Worm (Caenorhabditis elegans) whole organism, late embryonic: ENCODE measurements around the gene cpg-9.
A peak's percentile ranks its signal among the peaks of the same experiment; 100 is the strongest.

Source experiments
- C08G9.2 ChIP-seq: sonication (generic microtip); optimal IDR thresholded peaks from 2 replicates; lab custom pipeline; 2016; ENCODE audit warnings: mild to moderate bottlenecking, missing genetic modification characterization, moderate library complexity, missing compliant biosample characterization
- F13H6.1 ChIP-seq: sonication (generic microtip); optimal IDR thresholded peaks from 2 replicates; lab custom pipeline; 2016; ENCODE audit warnings: missing genetic modification characterization, missing compliant biosample characterization
- K02D7.2 ChIP-seq: sonication (generic microtip); optimal IDR thresholded peaks from 2 replicates; lab custom pipeline; 2017; ENCODE audit warnings: mild to moderate bottlenecking, missing genetic modification characterization, missing compliant biosample characterization
- K09A11.1 ChIP-seq: sonication (generic microtip); optimal IDR thresholded peaks from 2 replicates; lab custom pipeline; 2017; ENCODE audit warnings: antibody characterized with exemption, mild to moderate bottlenecking, missing genetic modification characterization, missing compliant biosample characterization; ENCODE audit not compliant: insufficient read depth
- T23F11.4 ChIP-seq: fragments of 200-800 bp; sonication (Bioruptor generic); optimal IDR thresholded peaks from 2 replicates; lab custom pipeline; 2018; ENCODE audit warnings: mild to moderate bottlenecking, missing genetic modification characterization, missing compliant biosample characterization
- Y22D7AL.16 ChIP-seq: sonication (generic microtip); optimal IDR thresholded peaks from 2 replicates; lab custom pipeline; 2016; ENCODE audit warnings: missing genetic modification characterization, missing compliant biosample characterization
- ahr-1 ChIP-seq: sonication (generic microtip); optimal IDR thresholded peaks from 2 replicates; lab custom pipeline; 2016; ENCODE audit warnings: missing genetic modification characterization, missing compliant biosample characterization
- ceh-14 ChIP-seq: sonication (generic microtip); optimal IDR thresholded peaks from 2 replicates; lab custom pipeline; 2016; ENCODE audit warnings: missing genotype, missing genetic modification characterization, missing compliant biosample characterization
- ceh-18 ChIP-seq: sonication (generic microtip); optimal IDR thresholded peaks from 2 replicates; lab custom pipeline; 2016; ENCODE audit warnings: missing genetic modification characterization, missing compliant biosample characterization
- ceh-2 ChIP-seq: sonication (generic microtip); optimal IDR thresholded peaks from 2 replicates; lab custom pipeline; 2016; ENCODE audit warnings: missing genotype, missing genetic modification characterization, missing compliant biosample characterization
- ceh-22 ChIP-seq: sonication (generic microtip); optimal IDR thresholded peaks from 2 replicates; lab custom pipeline; 2017; ENCODE audit warnings: missing biosample characterization, missing genetic modification characterization
- ceh-24 ChIP-seq: sonication (generic microtip); optimal IDR thresholded peaks from 2 replicates; lab custom pipeline; 2016; ENCODE audit warnings: mild to moderate bottlenecking, missing genetic modification characterization, missing compliant biosample characterization
- ceh-30 ChIP-seq: fragments of 150-350 bp; optimal IDR thresholded peaks from 2 replicates; lab custom pipeline; 2014; ENCODE audit warnings: missing biosample characterization, missing genetic modification characterization
- ceh-31 ChIP-seq: sonication (generic microtip); optimal IDR thresholded peaks from 2 replicates; lab custom pipeline; 2016; ENCODE audit warnings: missing genetic modification characterization, missing compliant biosample characterization
- ceh-48 ChIP-seq: sonication (generic microtip); optimal IDR thresholded peaks from 2 replicates; lab custom pipeline; 2016; ENCODE audit warnings: missing genetic modification characterization, inconsistent platforms, missing compliant biosample characterization
- che-1 ChIP-seq: sonication (generic microtip); optimal IDR thresholded peaks from 2 replicates; lab custom pipeline; 2016; ENCODE audit warnings: mild to moderate bottlenecking, missing genetic modification characterization, missing compliant biosample characterization
- dmd-4 ChIP-seq: sonication (generic microtip); optimal IDR thresholded peaks from 2 replicates; lab custom pipeline; 2016; ENCODE audit warnings: borderline replicate concordance, missing genetic modification characterization, missing compliant biosample characterization
- dve-1 ChIP-seq: sonication (generic microtip); optimal IDR thresholded peaks from 2 replicates; lab custom pipeline; 2017; ENCODE audit warnings: antibody characterized with exemption, mild to moderate bottlenecking, missing genetic modification characterization, missing compliant biosample characterization
- elt-4 ChIP-seq: sonication (generic microtip); optimal IDR thresholded peaks from 2 replicates; lab custom pipeline; 2016; ENCODE audit warnings: missing genetic modification characterization, missing compliant biosample characterization
- ets-4 ChIP-seq: sonication (generic microtip); optimal IDR thresholded peaks from 2 replicates; lab custom pipeline; 2016; ENCODE audit warnings: missing genetic modification characterization, missing compliant biosample characterization
- fkh-10 ChIP-seq: fragments of 150-350 bp; optimal IDR thresholded peaks from 2 replicates; lab custom pipeline; 2014; ENCODE audit warnings: missing biosample characterization, missing genetic modification reagents, missing genetic modification characterization
- hlh-15 ChIP-seq: sonication (generic microtip); optimal IDR thresholded peaks from 2 replicates; lab custom pipeline; 2016; ENCODE audit warnings: missing genetic modification characterization, missing compliant biosample characterization
- hlh-6 ChIP-seq: sonication (generic microtip); optimal IDR thresholded peaks from 2 replicates; lab custom pipeline; 2016; ENCODE audit warnings: missing genotype, missing genetic modification characterization, missing compliant biosample characterization
- madf-2 ChIP-seq: sonication (generic microtip); optimal IDR thresholded peaks from 2 replicates; lab custom pipeline; 2017; ENCODE audit warnings: missing genetic modification characterization, missing compliant biosample characterization
- mec-3 ChIP-seq: sonication (generic microtip); optimal IDR thresholded peaks from 2 replicates; lab custom pipeline; 2016; ENCODE audit warnings: borderline replicate concordance, missing genetic modification characterization, missing compliant biosample characterization
- nfya-1 ChIP-seq: sonication (generic microtip); optimal IDR thresholded peaks from 2 replicates; lab custom pipeline; 2017; ENCODE audit warnings: missing genetic modification characterization, mild to moderate bottlenecking, missing compliant biosample characterization, antibody characterized with exemption, moderate library complexity
- nhr-232 ChIP-seq: sonication (generic microtip); optimal IDR thresholded peaks from 2 replicates; lab custom pipeline; 2016; ENCODE audit warnings: missing genetic modification characterization, missing compliant biosample characterization
- pat-9 ChIP-seq: fragments of 200-800 bp; sonication (Bioruptor generic); optimal IDR thresholded peaks from 2 replicates; lab custom pipeline; 2018; ENCODE audit warnings: mild to moderate bottlenecking, missing genetic modification characterization, moderate library complexity, missing compliant biosample characterization
- pax-1 ChIP-seq: fragments of 150-350 bp; optimal IDR thresholded peaks from 2 replicates; lab custom pipeline; 2014; ENCODE audit warnings: missing biosample characterization, missing genetic modification characterization
- pha-2 ChIP-seq: sonication (generic microtip); optimal IDR thresholded peaks from 2 replicates; lab custom pipeline; 2017; ENCODE audit warnings: mild to moderate bottlenecking, missing genetic modification characterization, missing compliant biosample characterization
- pha-4 ChIP-seq: fragments of 150-350 bp; optimal IDR thresholded peaks from 2 replicates; lab custom pipeline; 2018; ENCODE audit warnings: missing biosample characterization, missing genetic modification reagents, missing genetic modification characterization
- pqm-1 ChIP-seq: sonication (generic microtip); optimal IDR thresholded peaks from 2 replicates; lab custom pipeline; 2016; ENCODE audit warnings: missing genetic modification characterization, missing compliant biosample characterization
- pros-1 ChIP-seq: fragments of 150-350 bp; optimal IDR thresholded peaks from 2 replicates; lab custom pipeline; 2014; ENCODE audit warnings: missing biosample characterization, missing genetic modification reagents, missing genetic modification characterization
- ref-2 ChIP-seq: sonication (generic microtip); optimal IDR thresholded peaks from 2 replicates; lab custom pipeline; 2016; ENCODE audit warnings: missing genetic modification characterization, missing compliant biosample characterization
- rnt-1 ChIP-seq: sonication (generic microtip); optimal IDR thresholded peaks from 2 replicates; lab custom pipeline; 2016; ENCODE audit warnings: missing genetic modification characterization, missing compliant biosample characterization
- sox-2 ChIP-seq: fragments of 200-800 bp; sonication (Bioruptor generic); IDR thresholded peaks from 2 replicates; pipeline ENCODE4 v1.3.6; 2022; ENCODE audit warnings: missing genetic modification reagents, missing genetic modification characterization, missing compliant biosample characterization
- sox-4 ChIP-seq: sonication (generic microtip); optimal IDR thresholded peaks from 2 replicates; lab custom pipeline; 2017; ENCODE audit warnings: mild to moderate bottlenecking, missing genetic modification characterization, inconsistent platforms, missing compliant biosample characterization
- tbx-7 ChIP-seq: sonication (generic microtip); optimal IDR thresholded peaks from 2 replicates; lab custom pipeline; 2016; ENCODE audit warnings: missing genotype, missing genetic modification characterization, missing compliant biosample characterization
- unc-3 ChIP-seq, 2 experiments: fragments of 200-800 bp in 1 of 2; sonication (Bioruptor generic) in 1 of 2; sonication (generic microtip) in 1 of 2; conservative IDR thresholded peaks in 1 of 2; optimal IDR thresholded peaks in 1 of 2; 2 replicates each; pipeline versions ENCODE4 v1.3.6 to Lab custom; 2016 to 2022; ENCODE audit warnings: missing compliant biosample characterization in 2 of 2, missing genetic modification characterization in 2 of 2, missing genetic modification reagents in 1 of 2
- unc-42 ChIP-seq: sonication (generic microtip); optimal IDR thresholded peaks from 2 replicates; lab custom pipeline; 2016; ENCODE audit warnings: missing genotype, missing genetic modification characterization, missing compliant biosample characterization
- unc-55 ChIP-seq: sonication (generic microtip); optimal IDR thresholded peaks from 2 replicates; lab custom pipeline; 2017; ENCODE audit warnings: missing biosample characterization, missing genetic modification reagents, missing genetic modification characterization
- zip-5 ChIP-seq: sonication (generic microtip); optimal IDR thresholded peaks from 2 replicates; lab custom pipeline; 2016; ENCODE audit warnings: missing genetic modification characterization, missing compliant biosample characterization

The cpg-9 gene

ce11 chrIV:3092978-3093377, 23.0 kb upstream of the cpg-9 start:
- TF ChIP-seq che-1 (tag; lab: Kevin White, UChicago) (no peak), ceh-31 (no peak), pax-1 (tag; lab: Kevin White, UChicago) (no peak), F13H6.1 (tag; lab: Kevin White, UChicago) (no peak), hlh-15 (tag; lab: Kevin White, UChicago) (no peak), ceh-18 (tag; lab: Kevin White, UChicago) (no peak), pqm-1 (tag; lab: Kevin White, UChicago) (no peak), unc-3 (GFP tag; conservative IDR thresholded peaks at IDR 0.05; lab: Robert Waterston, UW) (no peak), unc-3 (tag; optimal IDR thresholded peaks at IDR 0.05; lab: Kevin White, UChicago) (no peak), ref-2 (tag; lab: Kevin White, UChicago) (no peak), C08G9.2 (tag; lab: Kevin White, UChicago) (no peak), ceh-24 (tag; lab: Kevin White, UChicago) (no peak), K09A11.1 (tag; lab: Kevin White, UChicago) (no peak), nfya-1 (tag; lab: Kevin White, UChicago) (no peak), ceh-2 (tag; lab: Kevin White, UChicago) (no peak), fkh-10 (GFP tag; lab: Kevin White, UChicago) (no peak), sox-4 (tag; lab: Kevin White, UChicago) (no peak), ceh-30 (tag; lab: Kevin White, UChicago) (no peak), mec-3 (no peak), tbx-7 (tag; lab: Kevin White, UChicago) (no peak)

ce11 chrIV:3091112-3091511, 21.1 kb upstream of the cpg-9 start:
- peak; percentile 12 for TF ChIP-seq unc-42
- no peak for TF ChIP-seq hlh-6 (tag; lab: Kevin White, UChicago)

- TF ChIP-seq sox-2 (GFP tag; lab: Robert Waterston, UW) (no peak), elt-4 (no peak), ahr-1 (no peak), pha-4 (no peak), zip-5 (no peak), Y22D7AL.16 (tag; lab: Kevin White, UChicago) (no peak), nhr-232 (no peak)
- TF ChIP-seq, all 69 proteins: peak for 0
Observed at ce11 chrIV:3089611-3090010, 19.6 kb upstream of the cpg-9 start.

ce11 chrIV:3086825-3087224, 16.8 kb upstream of the cpg-9 start, which contains the start of gene Y67D8C.9:
Y67D8C.9 (minus strand) TSS chrIV:3086925.
- no peak for TF ChIP-seq madf-2 (tag; lab: Kevin White, UChicago)

- TF ChIP-seq pros-1 (no peak), K09A11.1 (tag; lab: Kevin White, UChicago) (no peak), unc-42 (no peak), dve-1 (tag; lab: Kevin White, UChicago) (no peak), rnt-1 (tag; lab: Kevin White, UChicago) (no peak), hlh-15 (tag; lab: Kevin White, UChicago) (no peak)
- TF ChIP-seq, all 69 proteins: peak for 0
Observed at ce11 chrIV:3076802-3077201, 6.8 kb upstream of the cpg-9 start.

- no peak for TF ChIP-seq ceh-22 (tag; lab: Kevin White, UChicago)
- no peak for TF ChIP-seq unc-55
- no peak for TF ChIP-seq tbx-7 (tag; lab: Kevin White, UChicago)
- TF ChIP-seq ceh-14 (tag; lab: Kevin White, UChicago): no peak
- no peak for TF ChIP-seq K02D7.2 (tag; lab: Kevin White, UChicago)
- no peak for TF ChIP-seq ets-4 (tag; lab: Kevin White, UChicago)
- TF ChIP-seq dmd-4 (tag; lab: Kevin White, UChicago): no peak
- TF ChIP-seq ref-2 (tag; lab: Kevin White, UChicago): no peak
- TF ChIP-seq pqm-1 (tag; lab: Kevin White, UChicago): no peak
- TF ChIP-seq pat-9 (tag; lab: Kevin White, UChicago): no peak
- TF ChIP-seq pha-2: no peak
- TF ChIP-seq T23F11.4 (GFP tag; lab: Kevin White, UChicago): no peak
- TF ChIP-seq ceh-48 (tag; lab: Kevin White, UChicago): no peak
- TF ChIP-seq, all 69 proteins: peak for 0
Observed at ce11 chrIV:3076207-3076606, 6.2 kb upstream of the cpg-9 start, which contains the start of gene Y67D8C.22. Y67D8C.22 (minus strand) TSS chrIV:3076307.
